Worm (Caenorhabditis elegans): Measurements from ENCODE around the gene M01A8.1.

DNA sequence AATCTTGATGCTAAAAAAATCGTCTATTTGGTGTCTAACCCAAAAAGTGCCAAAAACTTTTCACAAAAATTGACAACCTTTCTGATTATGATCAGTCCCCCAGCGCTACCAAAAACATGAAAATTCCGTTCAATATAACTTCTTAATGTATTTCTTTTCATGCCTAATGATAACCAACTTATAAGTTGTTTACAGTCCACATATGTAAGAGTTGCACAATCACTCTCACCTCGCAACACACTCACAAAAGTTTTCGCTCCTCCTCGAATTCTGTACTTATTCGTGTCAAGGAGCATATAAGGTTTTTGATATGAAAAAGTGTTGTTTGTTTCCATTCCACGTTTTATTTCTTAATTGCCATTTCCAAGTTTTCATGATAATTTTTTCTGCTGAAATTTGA lies 31.5 kb downstream of the M01A8.1 start:
- TF ChIP-seq flt-1 (GFP tag; IDR thresholded peaks at IDR 0.05): no peak
- TF ChIP-seq ref-1 (GFP tag; conservative IDR thresholded peaks at IDR 0.05): no peak
- TF ChIP-seq med-1 (GFP tag; optimal IDR thresholded peaks at IDR 0.05; ENCODE audit: insufficient read depth): no peak

Measured in whole organism, midembryonic.